Fruit fly (Drosophila melanogaster) whole organism, wandering third instar larva: ENCODE results near the gene CG33278.

Source experiments
- CG32264 ChIP-seq: fragments of 200-800 bp; sonication (Bioruptor generic); optimal IDR thresholded peaks from 2 replicates; lab custom pipeline; 2016; ENCODE audit warnings: missing biosample characterization, missing genetic modification characterization
- CG9705 ChIP-seq: fragments of 200-800 bp; sonication (Bioruptor generic); optimal IDR thresholded peaks from 2 replicates; lab custom pipeline; 2018; ENCODE audit warnings: missing biosample characterization, mild to moderate bottlenecking, missing genetic modification characterization
- CrebA ChIP-seq: fragments of 200-800 bp; sonication (Bioruptor generic); optimal IDR thresholded peaks from 2 replicates; lab custom pipeline; 2016; ENCODE audit warnings: missing biosample characterization, mild to moderate bottlenecking, missing genetic modification characterization, borderline replicate concordance
- Dfd ChIP-seq: fragments of >200 bp; optimal IDR thresholded peaks from 2 replicates; lab custom pipeline; 2017; ENCODE audit warnings: missing biosample characterization, missing genetic modification characterization
- GATAd ChIP-seq: sonication (Bioruptor generic); optimal IDR thresholded peaks from 2 replicates; lab custom pipeline; 2016; ENCODE audit warnings: missing biosample characterization, missing genetic modification characterization
- HLH106 ChIP-seq: fragments of 200-800 bp; optimal IDR thresholded peaks from 3 replicates; lab custom pipeline; 2019; ENCODE audit warnings: missing biosample characterization, mild to moderate bottlenecking, missing genetic modification characterization, moderate library complexity
- Hnf4 ChIP-seq: fragments of 200-800 bp; sonication (Bioruptor generic); optimal IDR thresholded peaks from 2 replicates; lab custom pipeline; 2016; ENCODE audit warnings: missing biosample characterization, mild to moderate bottlenecking, missing genetic modification characterization
- Hr78 ChIP-seq: fragments of >200 bp; optimal IDR thresholded peaks from 2 replicates; lab custom pipeline; 2017; ENCODE audit warnings: missing biosample characterization, missing genetic modification characterization
- Hr83 ChIP-seq: fragments of 200-300 bp; sonication (Bioruptor generic); optimal IDR thresholded peaks from 2 replicates; lab custom pipeline; 2016; ENCODE audit warnings: missing biosample characterization, mild to moderate bottlenecking, missing genetic modification characterization, moderate library complexity; ENCODE audit not compliant: poor library complexity, severe bottlenecking
- Jra ChIP-seq: sonication (Bioruptor generic); optimal IDR thresholded peaks from 2 replicates; lab custom pipeline; 2016; ENCODE audit warnings: missing biosample characterization, missing genetic modification characterization
- Mio ChIP-seq: sonication (Bioruptor generic); optimal IDR thresholded peaks from 2 replicates; lab custom pipeline; 2016; ENCODE audit warnings: missing biosample characterization, missing genetic modification characterization
- N ChIP-seq: fragments of >200 bp; optimal IDR thresholded peaks from 2 replicates; lab custom pipeline; 2018; ENCODE audit warnings: missing biosample characterization, missing external identifiers, missing genetic modification characterization
- OdsH ChIP-seq: fragments of 200-800 bp; sonication (Bioruptor generic); optimal IDR thresholded peaks from 2 replicates; lab custom pipeline; 2016; ENCODE audit warnings: missing biosample characterization, mild to moderate bottlenecking, missing genetic modification characterization
- Rel ChIP-seq, 2 experiments: fragments of 200-800 bp; sonication (Bioruptor generic) in 1 of 2; optimal IDR thresholded peaks; 2 replicates in 1 of 2; 3 replicates in 1 of 2; lab custom pipeline; 2016 to 2019; ENCODE audit warnings: mild to moderate bottlenecking in 2 of 2, missing biosample characterization in 2 of 2, missing genetic modification characterization in 2 of 2, moderate library complexity in 1 of 2
- Sp1 ChIP-seq: fragments of 200-800 bp; sonication (Bioruptor generic); optimal IDR thresholded peaks from 3 replicates; lab custom pipeline; 2019; ENCODE audit warnings: missing biosample characterization, mild to moderate bottlenecking, missing genetic modification characterization, moderate library complexity
- Vsx2 ChIP-seq: fragments of 200-300, 225-300 bp; sonication (Bioruptor generic); optimal IDR thresholded peaks from 2 replicates; lab custom pipeline; 2018; ENCODE audit warnings: missing biosample characterization, missing genetic modification characterization; ENCODE audit not compliant: partially characterized antibody
- br ChIP-seq: fragments of 200-800 bp; sonication (Bioruptor generic); optimal IDR thresholded peaks from 2 replicates; lab custom pipeline; 2016; ENCODE audit warnings: missing biosample characterization, missing genetic modification characterization
- brk ChIP-seq: fragments of 200-800 bp; sonication (Bioruptor generic); optimal IDR thresholded peaks from 2 replicates; lab custom pipeline; 2016; ENCODE audit warnings: missing biosample characterization, mild to moderate bottlenecking, missing genetic modification characterization
- dl ChIP-seq, 2 experiments: fragments of 175-275, 200-275 bp in 1 of 2; fragments of 200-275 bp in 1 of 2; sonication (Bioruptor generic); optimal IDR thresholded peaks; lab custom pipeline; 2018; ENCODE audit warnings: mild to moderate bottlenecking in 2 of 2, missing biosample characterization in 2 of 2, missing genetic modification characterization in 2 of 2, moderate library complexity in 2 of 2; ENCODE audit not compliant: partially characterized antibody in 2 of 2, insufficient read depth in 1 of 2
- dmrt93B ChIP-seq: fragments of 200-800 bp; sonication (Bioruptor generic); optimal IDR thresholded peaks from 2 replicates; lab custom pipeline; 2018; ENCODE audit warnings: missing biosample characterization, mild to moderate bottlenecking, missing genetic modification characterization
- dsf ChIP-seq: sonication (Bioruptor generic); optimal IDR thresholded peaks from 2 replicates; lab custom pipeline; 2016; ENCODE audit warnings: missing biosample characterization, missing genetic modification characterization, borderline replicate concordance
- ey ChIP-seq: fragments of 200-800 bp; sonication (Bioruptor generic); optimal IDR thresholded peaks from 2 replicates; lab custom pipeline; 2016; ENCODE audit warnings: missing biosample characterization, missing genetic modification characterization
- foxo ChIP-seq, 2 experiments: fragments of 200-800 bp; sonication (Bioruptor generic); optimal IDR thresholded peaks; 2 replicates in 1 of 2; 3 replicates in 1 of 2; lab custom pipeline; 2016 to 2017; ENCODE audit warnings: missing biosample characterization in 2 of 2, missing genetic modification characterization in 2 of 2
- fru ChIP-seq: fragments of 200-800 bp; sonication (Bioruptor generic); optimal IDR thresholded peaks from 3 replicates; lab custom pipeline; 2016; ENCODE audit warnings: missing biosample characterization, mild to moderate bottlenecking, missing genetic modification characterization
- h ChIP-seq: fragments of 200-800 bp; sonication (Bioruptor generic); optimal IDR thresholded peaks from 3 replicates; lab custom pipeline; 2016; ENCODE audit warnings: missing biosample characterization, mild to moderate bottlenecking, missing genetic modification characterization
- jim ChIP-seq: fragments of 175-275, 200-325 bp; sonication (Bioruptor generic); optimal IDR thresholded peaks from 2 replicates; lab custom pipeline; 2016; ENCODE audit warnings: missing biosample characterization, mild to moderate bottlenecking, missing genetic modification characterization
- lola ChIP-seq: fragments of >200 bp; optimal IDR thresholded peaks from 2 replicates; lab custom pipeline; 2017; ENCODE audit warnings: missing biosample characterization, missing genetic modification characterization
- pan ChIP-seq: fragments of >200 bp; optimal IDR thresholded peaks from 2 replicates; lab custom pipeline; 2017
- psq ChIP-seq: fragments of 200-800 bp; sonication (Bioruptor generic); optimal IDR thresholded peaks from 3 replicates; lab custom pipeline; 2017; ENCODE audit warnings: missing biosample characterization, mild to moderate bottlenecking, missing genetic modification characterization, moderate library complexity
- rgr ChIP-seq: fragments of 200-800 bp; sonication (Bioruptor generic); optimal IDR thresholded peaks from 3 replicates; lab custom pipeline; 2016; ENCODE audit warnings: missing biosample characterization, mild to moderate bottlenecking, missing genetic modification characterization
- tai ChIP-seq: sonication (Bioruptor generic); optimal IDR thresholded peaks from 2 replicates; lab custom pipeline; 2016; ENCODE audit warnings: missing biosample characterization, missing genetic modification characterization
- usp ChIP-seq: fragments of >200 bp; optimal IDR thresholded peaks from 2 replicates; lab custom pipeline; 2017; ENCODE audit warnings: missing biosample characterization, missing genetic modification characterization
- woc ChIP-seq: sonication (Bioruptor generic); optimal IDR thresholded peaks from 2 replicates; lab custom pipeline; 2016; ENCODE audit warnings: missing biosample characterization, mild to moderate bottlenecking, missing genetic modification characterization

CG33278 gene

DNA sequence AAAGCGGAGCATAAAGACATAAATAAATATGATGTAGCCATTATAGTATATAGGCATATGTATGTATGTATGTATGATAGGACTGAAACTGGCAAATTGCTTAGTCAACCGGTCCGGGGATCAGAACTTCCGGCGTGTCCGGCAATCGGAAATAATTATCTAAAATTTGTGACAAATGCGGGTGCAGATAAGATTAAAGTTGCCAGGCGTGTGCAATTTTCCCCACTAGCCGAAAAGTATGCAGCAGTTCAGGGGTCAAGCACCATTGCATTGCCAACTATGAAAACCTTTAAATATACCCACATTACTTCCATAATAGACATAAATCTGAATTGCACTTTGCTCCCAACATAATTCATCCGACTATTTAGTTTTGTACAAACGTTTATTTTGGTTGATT is 18.4 kb upstream of the CG33278 start:
- TF ChIP-seq psq (GFP tag; lab: Kevin White, UChicago) (no peak), Vsx2 (GFP tag; lab: Kevin White, UChicago) (no peak), dsf (no peak), CG9705 (no peak), h (peak; percentile 4)

DNA sequence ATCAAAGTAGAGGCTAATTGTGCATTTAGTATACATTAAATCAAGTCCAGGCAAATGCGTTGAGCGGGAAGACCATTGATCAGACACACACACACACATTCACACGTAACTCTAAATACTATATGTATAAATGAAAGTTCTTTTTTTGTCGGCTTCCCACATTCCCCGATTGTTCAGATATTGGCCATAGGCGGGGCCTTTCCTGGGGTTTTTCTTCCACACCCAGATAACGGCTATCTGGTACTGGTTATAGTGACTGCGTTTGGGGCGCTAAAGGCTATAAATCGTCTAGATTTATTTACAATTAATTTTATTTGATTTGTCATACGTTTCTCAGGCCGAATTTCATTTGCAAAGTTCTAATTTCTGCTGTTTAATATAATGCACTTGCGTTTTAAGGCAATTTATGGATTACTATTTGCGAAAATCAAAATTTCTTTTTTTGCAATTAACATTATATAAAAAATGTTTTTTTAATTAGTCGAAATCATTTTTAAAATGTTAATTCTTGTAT is 17.8 kb upstream of the CG33278 start:
- TF ChIP-seq Jra (no peak), Rel (GFP tag; optimal IDR thresholded peaks at IDR 0.05; lab: Kevin White, UChicago) (no peak), Rel (tag; optimal IDR thresholded peaks at IDR 0.05; lab: Kevin White, UChicago) (peak; percentile 94), dl (GFP tag; optimal IDR thresholded peaks at IDR 0.05; lab: Kevin White, UChicago; ENCODE audit: insufficient read depth in 1 of 2, partially characterized antibody in 2 of 2) (peak in 1 of 2 experiments; percentile 40)

DNA sequence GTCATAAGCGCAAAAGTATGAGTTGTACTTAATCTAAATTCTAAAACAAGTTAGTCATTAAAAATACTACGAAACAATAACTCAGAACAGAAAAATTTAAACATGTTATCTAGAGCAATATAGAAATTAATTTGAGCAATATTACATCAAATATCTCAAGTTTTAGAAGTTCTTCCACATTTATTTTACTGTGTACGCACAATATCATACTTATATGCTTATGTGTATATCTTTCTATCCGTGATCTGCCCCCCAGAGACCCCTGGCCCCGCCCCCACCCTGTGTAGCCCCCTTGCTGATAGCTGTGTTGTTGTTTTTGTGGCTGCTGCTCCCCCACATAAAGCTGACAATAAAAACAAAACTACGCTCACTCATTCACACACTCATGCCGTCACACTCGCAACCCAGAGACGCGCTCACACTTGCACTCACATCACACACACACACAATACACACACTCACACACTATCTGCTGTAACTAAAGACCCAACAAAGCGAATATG is 17.3 kb upstream of the CG33278 start:
- no peak for TF ChIP-seq CrebA (GFP tag; lab: Kevin White, UChicago)
- no peak for TF ChIP-seq woc (GFP tag; lab: Kevin White, UChicago)
- TF ChIP-seq psq (GFP tag; lab: Kevin White, UChicago), result no peak
- no peak for TF ChIP-seq N (GFP tag; lab: Kevin White, UChicago)
- TF ChIP-seq foxo (GFP tag; optimal IDR thresholded peaks at IDR 0.05; lab: Kevin White, UChicago), result peak in 1 of 2 experiments; percentile 15
- TF ChIP-seq dmrt93B (GFP tag; lab: Kevin White, UChicago), result no peak
- TF ChIP-seq lola (GFP tag; lab: Kevin White, UChicago), result no peak
- no peak for TF ChIP-seq tai
- TF ChIP-seq Hr78 (GFP tag; lab: Kevin White, UChicago), result no peak
- peak; percentile 21 for TF ChIP-seq Dfd (GFP tag; lab: Kevin White, UChicago)

DNA sequence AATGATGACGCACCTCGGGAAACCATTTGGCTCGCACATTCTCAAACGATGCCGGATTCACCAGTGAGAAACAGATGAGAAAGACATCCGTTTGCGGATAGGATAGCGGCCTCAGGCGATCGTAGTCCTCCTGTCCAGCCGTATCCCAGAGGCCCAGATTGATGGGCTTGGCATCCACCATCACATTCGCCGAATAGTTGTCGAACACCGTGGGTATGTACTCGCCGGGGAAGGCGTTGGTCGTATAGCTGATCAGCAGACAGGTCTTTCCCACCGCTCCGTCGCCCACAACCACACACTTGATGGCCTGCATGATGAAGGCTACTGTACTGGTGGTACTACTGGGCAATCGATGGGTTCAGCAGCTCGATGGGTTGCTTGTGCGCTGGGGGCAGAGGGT is 16.5 kb upstream of the CG33278 start:
- TF ChIP-seq brk (GFP tag; lab: Kevin White, UChicago) (no peak), Sp1 (GFP tag; lab: Kevin White, UChicago) (no peak), fru (GFP tag; lab: Kevin White, UChicago) (no peak), foxo (GFP tag; optimal IDR thresholded peaks at IDR 0.05; lab: Kevin White, UChicago) (no peak), Rel (GFP tag; optimal IDR thresholded peaks at IDR 0.05; lab: Kevin White, UChicago) (no peak), Rel (tag; optimal IDR thresholded peaks at IDR 0.05; lab: Kevin White, UChicago) (no peak), jim (no peak), usp (GFP tag; lab: Kevin White, UChicago) (no peak), Hr78 (GFP tag; lab: Kevin White, UChicago) (no peak), CG32264 (GFP tag; lab: Kevin White, UChicago) (no peak), pan (lab: Kevin White, UChicago) (no peak), Dfd (GFP tag; lab: Kevin White, UChicago) (no peak), rgr (GFP tag; lab: Kevin White, UChicago) (no peak), Mio (GFP tag; lab: Kevin White, UChicago) (no peak), Hr83 (GFP tag; lab: Kevin White, UChicago) (no peak), h (no peak), br (GFP tag; lab: Kevin White, UChicago) (no peak), tai (no peak), CrebA (GFP tag; lab: Kevin White, UChicago) (no peak), OdsH (GFP tag; lab: Kevin White, UChicago) (no peak)

DNA sequence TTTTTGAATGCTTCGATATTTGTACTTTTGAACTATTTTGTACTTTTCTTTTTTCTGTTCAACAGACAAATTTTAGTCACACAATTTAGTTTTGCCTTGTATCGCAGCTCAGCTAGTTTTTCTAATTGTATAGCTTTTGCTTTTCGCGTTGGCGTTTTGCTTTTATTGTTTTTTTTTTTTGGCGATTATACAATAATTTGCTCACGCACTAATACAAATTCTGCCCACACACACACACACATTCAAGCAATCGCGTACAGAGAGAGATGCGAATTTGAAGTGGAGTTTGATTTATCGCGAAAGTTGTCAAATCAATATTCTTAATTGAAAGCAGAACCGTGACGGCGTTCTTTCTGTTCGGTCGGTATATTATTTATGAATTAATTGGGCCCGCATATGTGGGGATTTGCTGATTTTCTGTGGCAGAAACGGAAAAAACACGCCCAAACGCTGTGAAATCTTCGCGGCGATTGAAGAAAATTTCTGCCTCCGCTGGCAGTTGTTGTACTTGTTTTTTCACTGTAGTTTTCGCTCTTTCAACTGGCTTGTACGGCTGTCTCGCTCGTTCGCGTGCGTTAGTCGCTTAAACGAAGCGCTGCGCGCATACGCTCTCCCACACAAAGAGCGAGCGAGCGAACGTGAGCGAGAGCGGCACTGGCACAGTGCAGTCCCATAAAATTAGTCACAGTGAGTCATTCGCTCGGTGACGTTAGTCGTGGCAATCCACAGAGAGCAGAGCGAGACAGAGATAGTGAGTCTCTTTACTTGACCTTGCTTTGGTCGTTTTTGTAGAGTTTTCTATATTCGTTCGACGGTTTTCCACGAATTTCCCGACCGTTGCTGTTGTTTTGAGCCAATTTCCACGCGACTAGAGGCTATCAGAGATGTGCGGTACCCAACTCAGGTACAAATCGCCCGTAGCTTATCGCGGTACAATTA is 15.7 kb upstream of the CG33278 start, which contains the start of gene Rac2:
Rac2 (minus strand) TSS at position 476 of the 939 bp plus-strand sequence.
- TF ChIP-seq usp (GFP tag; lab: Kevin White, UChicago), result no peak
- TF ChIP-seq fru (GFP tag; lab: Kevin White, UChicago), result peak; percentile 61
- no peak for TF ChIP-seq Dfd (GFP tag; lab: Kevin White, UChicago)
- peak; percentile 28 for TF ChIP-seq Hnf4 (GFP tag; lab: Kevin White, UChicago)
- TF ChIP-seq dl (GFP tag; optimal IDR thresholded peaks at IDR 0.05; lab: Kevin White, UChicago; ENCODE audit: insufficient read depth in 1 of 2, partially characterized antibody in 2 of 2), result peak; percentile 75 to 87
- TF ChIP-seq Mio (GFP tag; lab: Kevin White, UChicago), result no peak
- peak; percentile 41 for TF ChIP-seq Vsx2 (GFP tag; lab: Kevin White, UChicago)
- TF ChIP-seq Hr83 (GFP tag; lab: Kevin White, UChicago), result no peak
- peak in 1 of 2 experiments; percentile 34 for TF ChIP-seq foxo (GFP tag; optimal IDR thresholded peaks at IDR 0.05; lab: Kevin White, UChicago)
- TF ChIP-seq CG32264 (GFP tag; lab: Kevin White, UChicago), result no peak
- TF ChIP-seq GATAd (GFP tag; lab: Kevin White, UChicago), result no peak
- TF ChIP-seq CrebA (GFP tag; lab: Kevin White, UChicago), result no peak
- TF ChIP-seq woc (GFP tag; lab: Kevin White, UChicago), result peak; percentile 41
- peak; percentile 50 for TF ChIP-seq ey
- no peak for TF ChIP-seq Hr78 (GFP tag; lab: Kevin White, UChicago)
- peak; percentile 22 for TF ChIP-seq Sp1 (GFP tag; lab: Kevin White, UChicago)
- TF ChIP-seq OdsH (GFP tag; lab: Kevin White, UChicago), result peak; percentile 37
- TF ChIP-seq Rel (GFP tag; optimal IDR thresholded peaks at IDR 0.05; lab: Kevin White, UChicago), result no peak
- peak; percentile 42 for TF ChIP-seq Rel (tag; optimal IDR thresholded peaks at IDR 0.05; lab: Kevin White, UChicago)
- peak; percentile 58 for TF ChIP-seq tai
- TF ChIP-seq psq (GFP tag; lab: Kevin White, UChicago), result peak; percentile 30
- peak; percentile 37 for TF ChIP-seq br (GFP tag; lab: Kevin White, UChicago)
- peak; percentile 60 for TF ChIP-seq HLH106 (tag; lab: Kevin White, UChicago)
- TF ChIP-seq dmrt93B (GFP tag; lab: Kevin White, UChicago), result peak; percentile 21
- TF ChIP-seq h, result peak; percentile 65
